Fruit fly (Drosophila melanogaster) whole organism, wandering third instar larva: ENCODE data around the gene CG7368.
"Not testable (repeated sequence)": the region's sequence is repeated elsewhere in the genome, so short reads cannot be mapped to it uniquely, and the experiment has no call there.

ENCODE experiments used
- Abd-B ChIP-seq: fragments of >200 bp; optimal IDR thresholded peaks from 2 replicates; lab custom pipeline; 2017; ENCODE audit warnings: missing biosample characterization, missing genetic modification characterization
- CG9705 ChIP-seq: fragments of 200-800 bp; sonication (Bioruptor generic); optimal IDR thresholded peaks from 2 replicates; lab custom pipeline; 2018; ENCODE audit warnings: missing biosample characterization, mild to moderate bottlenecking, missing genetic modification characterization
- GATAd ChIP-seq: sonication (Bioruptor generic); optimal IDR thresholded peaks from 2 replicates; lab custom pipeline; 2016; ENCODE audit warnings: missing biosample characterization, missing genetic modification characterization
- HLH106 ChIP-seq: fragments of 200-800 bp; optimal IDR thresholded peaks from 3 replicates; lab custom pipeline; 2019; ENCODE audit warnings: missing biosample characterization, mild to moderate bottlenecking, missing genetic modification characterization, moderate library complexity
- Hnf4 ChIP-seq: fragments of 200-800 bp; sonication (Bioruptor generic); optimal IDR thresholded peaks from 2 replicates; lab custom pipeline; 2016; ENCODE audit warnings: missing biosample characterization, mild to moderate bottlenecking, missing genetic modification characterization
- Hr78 ChIP-seq: fragments of >200 bp; optimal IDR thresholded peaks from 2 replicates; lab custom pipeline; 2017; ENCODE audit warnings: missing biosample characterization, missing genetic modification characterization
- Hr83 ChIP-seq: fragments of 200-300 bp; sonication (Bioruptor generic); optimal IDR thresholded peaks from 2 replicates; lab custom pipeline; 2016; ENCODE audit warnings: missing biosample characterization, mild to moderate bottlenecking, missing genetic modification characterization, moderate library complexity; ENCODE audit not compliant: poor library complexity, severe bottlenecking
- Jra ChIP-seq: sonication (Bioruptor generic); optimal IDR thresholded peaks from 2 replicates; lab custom pipeline; 2016; ENCODE audit warnings: missing biosample characterization, missing genetic modification characterization
- Mio ChIP-seq: sonication (Bioruptor generic); optimal IDR thresholded peaks from 2 replicates; lab custom pipeline; 2016; ENCODE audit warnings: missing biosample characterization, missing genetic modification characterization
- N ChIP-seq: fragments of >200 bp; optimal IDR thresholded peaks from 2 replicates; lab custom pipeline; 2018; ENCODE audit warnings: missing biosample characterization, missing external identifiers, missing genetic modification characterization
- OdsH ChIP-seq: fragments of 200-800 bp; sonication (Bioruptor generic); optimal IDR thresholded peaks from 2 replicates; lab custom pipeline; 2016; ENCODE audit warnings: missing biosample characterization, mild to moderate bottlenecking, missing genetic modification characterization
- Rel ChIP-seq, 2 experiments: fragments of 200-800 bp; sonication (Bioruptor generic) in 1 of 2; optimal IDR thresholded peaks; 2 replicates in 1 of 2; 3 replicates in 1 of 2; lab custom pipeline; 2016 to 2019; ENCODE audit warnings: mild to moderate bottlenecking in 2 of 2, missing biosample characterization in 2 of 2, missing genetic modification characterization in 2 of 2, moderate library complexity in 1 of 2
- Sp1 ChIP-seq: fragments of 200-800 bp; sonication (Bioruptor generic); optimal IDR thresholded peaks from 3 replicates; lab custom pipeline; 2019; ENCODE audit warnings: missing biosample characterization, mild to moderate bottlenecking, missing genetic modification characterization, moderate library complexity
- Vsx2 ChIP-seq: fragments of 200-300, 225-300 bp; sonication (Bioruptor generic); optimal IDR thresholded peaks from 2 replicates; lab custom pipeline; 2018; ENCODE audit warnings: missing biosample characterization, missing genetic modification characterization; ENCODE audit not compliant: partially characterized antibody
- br ChIP-seq: fragments of 200-800 bp; sonication (Bioruptor generic); optimal IDR thresholded peaks from 2 replicates; lab custom pipeline; 2016; ENCODE audit warnings: missing biosample characterization, missing genetic modification characterization
- brk ChIP-seq: fragments of 200-800 bp; sonication (Bioruptor generic); optimal IDR thresholded peaks from 2 replicates; lab custom pipeline; 2016; ENCODE audit warnings: missing biosample characterization, mild to moderate bottlenecking, missing genetic modification characterization
- dl ChIP-seq, 2 experiments: fragments of 175-275, 200-275 bp in 1 of 2; fragments of 200-275 bp in 1 of 2; sonication (Bioruptor generic); optimal IDR thresholded peaks; lab custom pipeline; 2018; ENCODE audit warnings: mild to moderate bottlenecking in 2 of 2, missing biosample characterization in 2 of 2, missing genetic modification characterization in 2 of 2, moderate library complexity in 2 of 2; ENCODE audit not compliant: partially characterized antibody in 2 of 2, insufficient read depth in 1 of 2
- dmrt93B ChIP-seq: fragments of 200-800 bp; sonication (Bioruptor generic); optimal IDR thresholded peaks from 2 replicates; lab custom pipeline; 2018; ENCODE audit warnings: missing biosample characterization, mild to moderate bottlenecking, missing genetic modification characterization
- ey ChIP-seq: fragments of 200-800 bp; sonication (Bioruptor generic); optimal IDR thresholded peaks from 2 replicates; lab custom pipeline; 2016; ENCODE audit warnings: missing biosample characterization, missing genetic modification characterization
- foxo ChIP-seq, 2 experiments: fragments of 200-800 bp; sonication (Bioruptor generic); optimal IDR thresholded peaks; 2 replicates in 1 of 2; 3 replicates in 1 of 2; lab custom pipeline; 2016 to 2017; ENCODE audit warnings: missing biosample characterization in 2 of 2, missing genetic modification characterization in 2 of 2
- fru ChIP-seq: fragments of 200-800 bp; sonication (Bioruptor generic); optimal IDR thresholded peaks from 3 replicates; lab custom pipeline; 2016; ENCODE audit warnings: missing biosample characterization, mild to moderate bottlenecking, missing genetic modification characterization
- h ChIP-seq: fragments of 200-800 bp; sonication (Bioruptor generic); optimal IDR thresholded peaks from 3 replicates; lab custom pipeline; 2016; ENCODE audit warnings: missing biosample characterization, mild to moderate bottlenecking, missing genetic modification characterization
- jim ChIP-seq: fragments of 175-275, 200-325 bp; sonication (Bioruptor generic); optimal IDR thresholded peaks from 2 replicates; lab custom pipeline; 2016; ENCODE audit warnings: missing biosample characterization, mild to moderate bottlenecking, missing genetic modification characterization
- lola ChIP-seq: fragments of >200 bp; optimal IDR thresholded peaks from 2 replicates; lab custom pipeline; 2017; ENCODE audit warnings: missing biosample characterization, missing genetic modification characterization
- psq ChIP-seq: fragments of 200-800 bp; sonication (Bioruptor generic); optimal IDR thresholded peaks from 3 replicates; lab custom pipeline; 2017; ENCODE audit warnings: missing biosample characterization, mild to moderate bottlenecking, missing genetic modification characterization, moderate library complexity
- rgr ChIP-seq: fragments of 200-800 bp; sonication (Bioruptor generic); optimal IDR thresholded peaks from 3 replicates; lab custom pipeline; 2016; ENCODE audit warnings: missing biosample characterization, mild to moderate bottlenecking, missing genetic modification characterization
- sage ChIP-seq: fragments of 200-800 bp; sonication (Bioruptor generic); optimal IDR thresholded peaks from 2 replicates; lab custom pipeline; 2016; ENCODE audit warnings: missing biosample characterization, mild to moderate bottlenecking, missing genetic modification characterization
- sv ChIP-seq: fragments of 200-800 bp; sonication (Bioruptor generic); optimal IDR thresholded peaks from 3 replicates; lab custom pipeline; 2016; ENCODE audit warnings: missing biosample characterization, missing genetic modification characterization
- usp ChIP-seq: fragments of >200 bp; optimal IDR thresholded peaks from 2 replicates; lab custom pipeline; 2017; ENCODE audit warnings: missing biosample characterization, missing genetic modification characterization
- woc ChIP-seq: sonication (Bioruptor generic); optimal IDR thresholded peaks from 2 replicates; lab custom pipeline; 2016; ENCODE audit warnings: missing biosample characterization, mild to moderate bottlenecking, missing genetic modification characterization

Gene CG7368

DNA sequence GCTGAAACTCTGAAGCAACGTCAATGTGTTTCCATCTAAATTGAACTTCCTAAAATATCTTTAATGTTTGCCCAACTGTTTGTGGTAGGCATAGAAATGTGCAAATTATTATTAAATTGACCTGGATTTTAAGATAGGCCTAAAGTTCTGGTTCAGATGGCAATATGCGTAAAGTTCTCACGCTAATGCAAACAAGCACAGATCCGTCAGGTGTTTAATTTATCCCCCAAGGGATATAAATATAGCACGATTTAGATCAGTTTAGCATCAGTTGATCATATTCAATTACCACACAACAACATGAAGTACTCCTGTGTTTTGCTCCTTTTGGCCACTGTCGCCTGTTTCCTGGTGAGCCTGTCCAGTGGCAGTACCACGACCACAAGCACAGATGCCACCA, 7.6 kb upstream of the CG7368 start, which contains the start of gene CG7377:
CG7377 (plus strand) TSS at position 301 of the 400 bp plus-strand sequence.
- TF ChIP-seq CG9705, Hnf4, Hr78 (GFP tag; lab: Kevin White, UChicago): not testable (repeated sequence)

DNA sequence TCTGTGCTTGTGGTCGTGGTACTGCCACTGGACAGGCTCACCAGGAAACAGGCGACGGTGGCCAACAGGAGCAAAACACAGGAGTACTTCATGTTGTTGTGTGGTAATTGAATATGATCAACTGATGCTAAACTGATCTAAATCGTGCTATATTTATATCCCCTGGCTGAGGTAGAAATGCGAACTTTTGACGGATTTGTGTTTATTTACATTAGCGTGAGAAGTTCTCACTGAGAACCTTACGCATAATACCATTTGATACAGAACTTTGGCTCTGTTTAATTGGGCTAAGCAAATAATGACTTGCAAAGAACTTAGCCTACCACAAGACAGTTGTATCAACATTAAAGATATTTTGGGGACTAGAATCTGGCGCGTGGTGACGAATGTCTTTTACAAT, 5.9 kb upstream of the CG7368 start, which contains the start of gene CG33268:
CG33268 (minus strand) TSS at position 101 of the 400 bp plus-strand sequence.
- TF ChIP-seq usp (GFP tag; lab: Kevin White, UChicago) (no peak), N (no peak), sage (GFP tag; lab: Kevin White, UChicago) (no peak), jim (no peak), Abd-B (GFP tag; lab: Kevin White, UChicago) (no peak), h (GFP tag; lab: Kevin White, UChicago) (no peak), dl (GFP tag; optimal IDR thresholded peaks at IDR 0.05; lab: Kevin White, UChicago; ENCODE audit: insufficient read depth in 1 of 2, partially characterized antibody in 2 of 2) (no peak), GATAd (no peak), psq (GFP tag; lab: Kevin White, UChicago) (no peak), CG9705 (GFP tag; lab: Kevin White, UChicago) (no peak), fru (GFP tag; lab: Kevin White, UChicago) (no peak), brk (GFP tag; lab: Kevin White, UChicago) (no peak), dmrt93B (GFP tag; lab: Kevin White, UChicago) (no peak), OdsH (GFP tag; lab: Kevin White, UChicago) (no peak), Rel (GFP tag; optimal IDR thresholded peaks at IDR 0.05; lab: Kevin White, UChicago) (no peak), Rel (tag; optimal IDR thresholded peaks at IDR 0.05; lab: Kevin White, UChicago) (no peak), Hr83 (no peak), Hr78 (GFP tag; lab: Kevin White, UChicago) (no peak)

DNA sequence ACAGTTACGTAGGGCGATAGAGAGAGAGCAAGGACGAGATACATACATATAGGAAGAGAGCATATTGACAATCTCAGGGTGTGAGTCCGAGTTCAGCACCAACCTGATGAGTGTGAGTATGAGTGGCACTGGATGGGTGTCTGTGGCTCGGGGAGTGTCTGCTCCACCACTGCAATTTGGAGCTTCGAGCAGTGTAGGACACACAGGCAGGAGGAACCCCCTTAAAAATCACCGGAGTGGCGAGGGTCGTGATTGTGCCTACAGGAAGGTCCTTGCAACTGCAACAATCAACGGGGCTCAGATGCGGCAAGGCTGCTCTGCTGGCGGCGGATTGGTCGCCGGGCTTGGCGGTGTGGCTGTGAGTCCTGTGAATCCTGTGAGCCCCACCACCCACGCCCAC, 5.2 kb upstream of the CG7368 start:
- TF ChIP-seq Sp1 (GFP tag; lab: Kevin White, UChicago) (no peak), Hr78 (GFP tag; lab: Kevin White, UChicago) (no peak), woc (GFP tag; lab: Kevin White, UChicago) (no peak), CG9705 (GFP tag; lab: Kevin White, UChicago) (no peak), br (GFP tag; lab: Kevin White, UChicago) (no peak), foxo (GFP tag; optimal IDR thresholded peaks at IDR 0.05; lab: Kevin White, UChicago) (no peak), Jra (no peak), psq (GFP tag; lab: Kevin White, UChicago) (no peak), N (no peak), dmrt93B (GFP tag; lab: Kevin White, UChicago) (no peak), ey (GFP tag; lab: Kevin White, UChicago) (no peak), Vsx2 (GFP tag; lab: Kevin White, UChicago) (no peak), GATAd (no peak), Abd-B (GFP tag; lab: Kevin White, UChicago) (no peak), lola (GFP tag; lab: Kevin White, UChicago) (no peak), jim (no peak), Hr83 (no peak), sv (GFP tag; lab: Kevin White, UChicago) (no peak)

DNA sequence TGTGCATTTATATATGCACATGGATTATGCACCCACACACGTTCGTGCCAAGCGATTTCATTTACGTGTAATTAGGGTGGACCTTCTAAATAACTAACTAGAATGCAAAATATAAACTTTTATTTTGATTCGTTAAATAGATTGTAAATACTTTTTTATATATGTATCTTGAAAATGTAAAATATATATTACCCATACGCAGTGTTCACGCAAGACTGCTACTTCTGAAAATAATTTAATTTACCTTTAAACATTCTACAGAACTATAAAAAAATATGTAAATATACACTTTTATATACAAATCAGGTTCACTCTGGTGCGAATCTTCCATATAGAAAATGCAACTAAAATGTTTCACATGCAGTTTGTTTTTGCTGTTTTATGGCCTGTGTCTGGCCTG, 3.2 kb upstream of the CG7368 start:
- peak in 1 of 2 experiments; percentile 18 for TF ChIP-seq foxo (GFP tag; optimal IDR thresholded peaks at IDR 0.05; lab: Kevin White, UChicago)
- no peak for TF ChIP-seq N
- no peak for TF ChIP-seq Mio
- TF ChIP-seq Sp1 (GFP tag; lab: Kevin White, UChicago), result peak; percentile 52
- TF ChIP-seq lola (GFP tag; lab: Kevin White, UChicago), result no peak
- no peak for TF ChIP-seq OdsH (GFP tag; lab: Kevin White, UChicago)
- TF ChIP-seq Vsx2 (GFP tag; lab: Kevin White, UChicago), result no peak
- no peak for TF ChIP-seq rgr (GFP tag; lab: Kevin White, UChicago)
- TF ChIP-seq HLH106 (tag; lab: Kevin White, UChicago), result peak; percentile 23
- TF ChIP-seq psq (GFP tag; lab: Kevin White, UChicago), result no peak
- TF ChIP-seq ey (GFP tag; lab: Kevin White, UChicago), result no peak
